Worm (Caenorhabditis elegans) whole organism, early embryonic: Measurements from ENCODE around the gene srz-69.

Experiments used
- B0310.2 ChIP-seq: sonication (generic microtip); optimal IDR thresholded peaks from 2 replicates; lab custom pipeline; 2016; ENCODE audit warnings: mild to moderate bottlenecking, missing genetic modification characterization, missing compliant biosample characterization
- F13C5.2 ChIP-seq: sonication (generic microtip); optimal IDR thresholded peaks from 2 replicates; lab custom pipeline; 2017; ENCODE audit warnings: mild to moderate bottlenecking, missing genetic modification characterization, inconsistent platforms, missing compliant biosample characterization
- ama-1 ChIP-seq: fragments of 150-350 bp; optimal IDR thresholded peaks from 2 replicates; lab custom pipeline; 2014
- ceh-36 ChIP-seq: sonication (generic microtip); optimal IDR thresholded peaks from 2 replicates; lab custom pipeline; 2016; ENCODE audit warnings: missing genetic modification characterization, inconsistent platforms, missing compliant biosample characterization
- ets-7 ChIP-seq: sonication (generic microtip); optimal IDR thresholded peaks from 2 replicates; lab custom pipeline; 2016; ENCODE audit warnings: missing genotype, missing genetic modification characterization, missing compliant biosample characterization
- flt-1 ChIP-seq: fragments of 200-800 bp; sonication (Bioruptor generic); IDR thresholded peaks from 2 replicates; pipeline ENCODE4 v1.3.6; 2022; ENCODE audit warnings: missing genetic modification characterization, missing compliant biosample characterization
- hmg-4 ChIP-seq: fragments of 200-800 bp; sonication (Bioruptor generic); optimal IDR thresholded peaks from 2 replicates; lab custom pipeline; 2018; ENCODE audit warnings: mild to moderate bottlenecking, missing genetic modification characterization, missing compliant biosample characterization
- tbx-11 ChIP-seq: fragments of 200-800 bp; sonication (Bioruptor generic); IDR thresholded peaks from 2 replicates; pipeline ENCODE4 v1.3.6; 2022; ENCODE audit warnings: missing genetic modification characterization, missing compliant biosample characterization
- tbx-37 ChIP-seq: fragments of 200-800 bp; sonication (Bioruptor generic); conservative IDR thresholded peaks from 2 replicates; pipeline ENCODE4 v1.3.6; 2022; ENCODE audit warnings: missing genetic modification reagents, missing genetic modification characterization, missing compliant biosample characterization

DNA sequence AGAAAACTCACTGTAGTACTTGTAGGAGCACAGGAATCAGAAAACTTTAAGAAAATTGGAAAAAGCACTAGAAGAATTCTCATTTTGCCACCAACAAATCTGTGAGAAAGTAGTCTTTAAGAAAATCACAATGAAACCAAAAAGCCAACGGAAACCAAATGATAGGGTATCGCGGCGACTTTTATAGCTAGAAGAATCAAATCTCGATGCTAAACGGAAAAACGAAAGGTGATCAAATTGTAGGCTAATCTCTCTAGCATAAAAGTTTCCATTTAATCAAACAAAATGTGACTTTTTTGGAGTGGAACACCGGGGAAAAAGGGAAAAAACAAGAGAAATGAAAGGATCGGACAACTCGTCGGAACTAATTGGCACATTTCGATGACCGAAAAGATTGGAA is 19.3 kb upstream of the srz-69 start, which contains the start of gene C09G12.17:
- TF ChIP-seq ceh-36 (tag; lab: Kevin White, UChicago) (no peak), ama-1 (lab: Kevin White, UChicago) (no peak), tbx-11 (GFP tag; lab: Robert Waterston, UW) (no peak), tbx-37 (GFP tag; lab: Robert Waterston, UW) (no peak), ets-7 (no peak), B0310.2 (tag; lab: Kevin White, UChicago) (no peak), flt-1 (GFP tag; lab: Robert Waterston, UW) (no peak), hmg-4 (no peak), F13C5.2 (no peak)
